Fruit fly (Drosophila melanogaster) whole organism, pupa: ENCODE results near the gene CG14667.

Experiments
- CG10348 ChIP-seq: fragments of 200-800 bp; sonication (Bioruptor generic); IDR thresholded peaks from 2 replicates; pipeline ENCODE4 v1.3.6; 2022; ENCODE audit warnings: missing biosample characterization, missing genetic modification characterization
- CG12605 ChIP-seq: fragments of 200-800 bp; sonication (Bioruptor generic); IDR thresholded peaks from 2 replicates; pipeline ENCODE4 v1.3.6; 2022; ENCODE audit warnings: missing biosample characterization, missing genetic modification characterization
- CG13204 ChIP-seq: fragments of 200-800 bp; sonication (Bioruptor generic); optimal IDR thresholded peaks from 2 replicates; lab custom pipeline; 2018; ENCODE audit warnings: missing biosample characterization, mild to moderate bottlenecking, missing genetic modification characterization, moderate library complexity
- CG14655 ChIP-seq: fragments of 200-800 bp; sonication (Bioruptor generic); optimal IDR thresholded peaks from 3 replicates; lab custom pipeline; 2017; ENCODE audit warnings: mild to moderate bottlenecking, missing biosample characterization, missing genetic modification reagents, missing genetic modification characterization
- CG15710 ChIP-seq: fragments of 200-800 bp; sonication (Bioruptor generic); optimal IDR thresholded peaks from 2 replicates; lab custom pipeline; 2018; ENCODE audit warnings: missing biosample characterization, mild to moderate bottlenecking, missing genetic modification characterization, moderate library complexity
- CG17806 ChIP-seq: fragments of 200-800 bp; sonication (Bioruptor generic); optimal IDR thresholded peaks from 2 replicates; lab custom pipeline; 2018; ENCODE audit warnings: missing biosample characterization, mild to moderate bottlenecking, missing genetic modification characterization, moderate library complexity
- CG32121 ChIP-seq: fragments of 200-800 bp; sonication (Bioruptor generic); IDR thresholded peaks from 2 replicates; pipeline ENCODE4 v1.3.6; 2022; ENCODE audit warnings: missing biosample characterization, missing genetic modification characterization
- CG34367 ChIP-seq: fragments of 200-800 bp; sonication (Bioruptor generic); optimal IDR thresholded peaks from 2 replicates; lab custom pipeline; 2018; ENCODE audit warnings: missing biosample characterization, mild to moderate bottlenecking, missing genetic modification characterization
- CG4496 ChIP-seq: fragments of 200-800 bp; sonication (Bioruptor generic); IDR thresholded peaks from 3 replicates; pipeline ENCODE4 v1.3.6; 2022; ENCODE audit warnings: missing biosample characterization, missing genetic modification characterization
- CG8159 ChIP-seq: fragments of 200-800 bp; sonication (Bioruptor generic); optimal IDR thresholded peaks from 3 replicates; lab custom pipeline; 2018; ENCODE audit warnings: missing biosample characterization, mild to moderate bottlenecking, missing genetic modification characterization, moderate library complexity
- CG8301 ChIP-seq: fragments of 200-800 bp; sonication (Bioruptor generic); optimal IDR thresholded peaks from 2 replicates; lab custom pipeline; 2018; ENCODE audit warnings: missing biosample characterization, mild to moderate bottlenecking, missing genetic modification characterization
- CG9948 ChIP-seq: fragments of 200-800 bp; sonication (Bioruptor generic); optimal IDR thresholded peaks from 2 replicates; lab custom pipeline; 2018; ENCODE audit warnings: missing biosample characterization, mild to moderate bottlenecking, missing genetic modification characterization, moderate library complexity
- D1 ChIP-seq: fragments of 200-800 bp; sonication (Bioruptor generic); optimal IDR thresholded peaks from 2 replicates; lab custom pipeline; 2018; ENCODE audit warnings: missing biosample characterization, mild to moderate bottlenecking, missing genetic modification characterization, moderate library complexity
- EcR ChIP-seq: fragments of 200-800 bp; sonication (Bioruptor generic); optimal IDR thresholded peaks from 3 replicates; lab custom pipeline; 2019; ENCODE audit warnings: missing biosample characterization, missing genetic modification characterization, mild to moderate bottlenecking, moderate library complexity, missing genetic modification reagents
- Ets98B ChIP-seq: fragments of 200-800 bp; sonication (Bioruptor generic); IDR thresholded peaks from 2 replicates; pipeline ENCODE4 v1.3.6; 2022; ENCODE audit warnings: missing biosample characterization, missing genetic modification characterization
- Pif1A ChIP-seq: fragments of 200-800 bp; sonication (Bioruptor generic); optimal IDR thresholded peaks from 3 replicates; lab custom pipeline; 2016; ENCODE audit warnings: missing biosample characterization, missing genetic modification characterization
- Pif1B ChIP-seq: fragments of 200-800 bp; sonication (Bioruptor generic); optimal IDR thresholded peaks from 3 replicates; lab custom pipeline; 2016; ENCODE audit warnings: missing biosample characterization, missing genetic modification characterization
- Snoo ChIP-seq: fragments of 200-800 bp; sonication (Bioruptor generic); optimal IDR thresholded peaks from 3 replicates; lab custom pipeline; 2017; ENCODE audit warnings: missing biosample characterization, mild to moderate bottlenecking, missing genetic modification characterization, inconsistent platforms
- fd96Ca ChIP-seq: fragments of 200-800 bp; sonication (Bioruptor generic); IDR thresholded peaks from 3 replicates; pipeline ENCODE4 v1.3.6; 2022; ENCODE audit warnings: missing biosample characterization, missing genetic modification characterization
- gl ChIP-seq: fragments of 200-800 bp; sonication (Bioruptor generic); optimal IDR thresholded peaks from 2 replicates; lab custom pipeline; 2018; ENCODE audit warnings: missing biosample characterization, mild to moderate bottlenecking, missing genetic modification characterization
- rn ChIP-seq: fragments of 200-800 bp; sonication (Bioruptor generic); IDR thresholded peaks from 2 replicates; pipeline ENCODE4 v1.3.6; 2022; ENCODE audit warnings: missing biosample characterization, missing genetic modification characterization

Gene CG14667

DNA sequence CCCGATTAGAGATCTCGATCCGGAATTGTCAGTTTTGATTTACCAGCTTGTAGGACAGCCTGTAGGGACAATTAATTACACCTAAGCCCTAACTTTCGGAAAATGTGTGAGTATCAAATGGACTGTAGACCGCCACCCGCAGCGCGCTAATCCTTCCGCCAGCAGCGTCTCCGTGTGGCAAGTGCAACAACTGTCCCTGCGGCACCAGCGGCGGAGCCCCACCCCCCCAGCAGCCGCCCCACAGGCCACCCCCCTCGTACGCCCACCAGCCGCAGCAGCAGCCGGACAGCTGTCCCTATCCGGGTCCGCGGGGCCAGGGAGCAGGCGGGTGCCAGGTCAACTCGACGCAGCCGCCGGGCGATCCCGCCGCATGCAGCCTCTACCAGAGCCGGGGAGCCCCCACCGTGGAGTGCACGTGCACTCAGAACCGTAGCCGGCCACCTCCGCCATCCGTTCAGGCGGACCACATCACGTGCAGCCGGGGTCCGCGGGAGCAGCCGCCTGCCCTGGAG, 5.3 kb upstream of the CG14667 start, which contains the start of the genes CG31542 and CG34277:
Gene CG31542 (plus strand): TSS at position 51 of the 512 bp plus-strand sequence.
Gene CG34277 (plus strand): TSS at position 51 of the 512 bp plus-strand sequence.
- TF ChIP-seq CG32121 (GFP tag; lab: Robert Waterston, UW): no peak
- TF ChIP-seq D1 (tag; lab: Kevin White, UChicago): no peak
- no peak for TF ChIP-seq CG12605 (GFP tag; lab: Robert Waterston, UW)
- no peak for TF ChIP-seq CG14655 (GFP tag; lab: Kevin White, UChicago)

DNA sequence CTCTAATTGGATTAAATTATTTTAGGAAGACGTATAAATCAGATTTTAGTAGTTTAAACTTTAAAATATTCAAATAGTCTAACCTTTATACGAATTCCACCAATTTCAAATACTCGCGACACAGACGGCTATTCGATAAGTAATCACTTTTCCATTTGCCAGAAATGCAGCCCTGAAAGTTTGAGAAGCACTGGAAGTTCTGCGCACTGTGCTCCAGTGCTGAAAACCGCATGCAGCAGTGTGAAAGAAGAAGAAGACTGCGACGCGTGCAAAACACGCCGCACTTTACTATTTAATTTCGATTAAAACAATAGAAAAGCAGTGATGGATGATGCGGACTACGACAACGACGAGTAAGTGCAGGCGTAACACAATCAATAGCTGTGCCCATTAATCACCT, 3.3 kb upstream of the CG14667 start, which contains the start of gene Polr2F:
Gene Polr2F (plus strand): TSS at position 233 of the 400 bp plus-strand sequence.
- TF ChIP-seq D1 (tag; lab: Kevin White, UChicago) (no peak), fd96Ca (GFP tag; lab: Robert Waterston, UW) (peak; percentile 36; the same call in 1 of the 3 replicates), CG12605 (GFP tag; lab: Robert Waterston, UW) (no peak), CG13204 (GFP tag; lab: Kevin White, UChicago) (no peak), CG15710 (tag; lab: Kevin White, UChicago) (peak; percentile 54), CG34367 (tag; lab: Kevin White, UChicago) (peak; percentile 1), CG17806 (tag; lab: Kevin White, UChicago) (peak; percentile 40), CG4496 (peak; percentile 81), CG9948 (tag; lab: Kevin White, UChicago) (peak; percentile 17), CG10348 (GFP tag; lab: Robert Waterston, UW) (0 out of 2 replicates have a peak, but pooled peaks have one; percentile 10), CG14655 (GFP tag; lab: Kevin White, UChicago) (no peak), EcR (no peak), CG8159 (tag; lab: Kevin White, UChicago) (no peak), Pif1A (GFP tag; lab: Kevin White, UChicago) (no peak), Pif1B (no peak), CG32121 (GFP tag; lab: Robert Waterston, UW) (peak; percentile 45; the same call in 1 of the 2 replicates), Snoo (tag; lab: Kevin White, UChicago) (peak; percentile 60), rn (peak; percentile 33; the same call in 1 of the 2 replicates), gl (tag; lab: Kevin White, UChicago) (no peak), CG8301 (tag; lab: Kevin White, UChicago) (no peak), Ets98B (GFP tag; lab: Robert Waterston, UW) (peak; percentile 66)

DNA sequence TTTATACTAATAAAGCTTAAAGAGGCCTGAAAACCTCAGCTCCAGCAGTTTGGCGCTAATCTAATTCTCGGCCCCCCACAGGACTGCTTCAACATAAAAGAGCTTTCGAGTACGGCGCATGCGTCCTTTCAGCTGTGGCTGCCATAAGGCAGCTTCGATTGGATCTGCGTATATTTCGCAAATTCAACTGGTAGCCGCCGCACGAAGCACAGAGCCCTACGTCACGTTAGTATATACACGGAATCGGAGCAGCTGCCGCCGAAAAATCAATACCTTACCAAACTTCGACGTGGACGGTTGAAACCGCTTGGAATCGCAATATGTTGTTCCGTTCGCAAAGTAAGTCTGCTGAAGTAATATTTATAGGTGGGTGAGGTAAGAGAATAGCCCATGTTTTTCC, 1.8 kb downstream of the CG14667 start, which contains the start of gene 7B2:
Gene 7B2 (plus strand): TSS at position 169 of the 400 bp plus-strand sequence.
- TF ChIP-seq gl (tag; lab: Kevin White, UChicago): no peak
- TF ChIP-seq D1 (tag; lab: Kevin White, UChicago): no peak
- no peak for TF ChIP-seq CG10348 (GFP tag; lab: Robert Waterston, UW)
- no peak for TF ChIP-seq Pif1A (GFP tag; lab: Kevin White, UChicago)
- no peak for TF ChIP-seq CG15710 (tag; lab: Kevin White, UChicago)
- TF ChIP-seq Pif1B: no peak
- TF ChIP-seq CG32121 (GFP tag; lab: Robert Waterston, UW): no peak
- no peak for TF ChIP-seq fd96Ca (GFP tag; lab: Robert Waterston, UW)
- TF ChIP-seq CG13204 (GFP tag; lab: Kevin White, UChicago): no peak
- no peak for TF ChIP-seq EcR
- no peak for TF ChIP-seq CG12605 (GFP tag; lab: Robert Waterston, UW)
- no peak for TF ChIP-seq Snoo (tag; lab: Kevin White, UChicago)
- no peak for TF ChIP-seq CG34367 (tag; lab: Kevin White, UChicago)
- no peak for TF ChIP-seq CG8301 (tag; lab: Kevin White, UChicago)

DNA sequence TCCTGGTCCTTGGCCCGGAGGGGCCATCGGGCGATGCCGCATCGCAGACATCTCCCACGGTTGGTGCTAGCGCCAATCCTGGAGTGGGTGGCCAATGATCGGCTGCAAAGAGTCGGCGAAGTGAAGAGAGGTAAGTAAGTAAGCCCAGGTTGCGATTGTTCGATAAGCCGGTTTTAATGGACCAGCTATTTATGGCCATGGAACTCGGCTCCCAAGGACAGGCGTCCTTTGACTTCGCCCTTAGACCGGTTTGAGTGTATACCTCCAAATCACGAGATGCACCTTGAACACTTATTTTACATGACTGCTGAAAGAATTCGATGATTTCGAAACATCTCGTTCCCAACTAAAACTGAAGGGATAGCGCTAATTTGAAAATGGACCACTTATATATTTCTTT, 10.9 kb downstream of the CG14667 start:
- TF ChIP-seq Snoo (tag; lab: Kevin White, UChicago) (no peak), EcR (peak; percentile 98), Pif1A (GFP tag; lab: Kevin White, UChicago) (no peak), CG15710 (tag; lab: Kevin White, UChicago) (no peak), CG10348 (GFP tag; lab: Robert Waterston, UW) (no peak), CG17806 (tag; lab: Kevin White, UChicago) (peak; percentile 13), gl (tag; lab: Kevin White, UChicago) (peak; percentile 19)
- TF ChIP-seq, all 21 proteins: peak for 3

DNA sequence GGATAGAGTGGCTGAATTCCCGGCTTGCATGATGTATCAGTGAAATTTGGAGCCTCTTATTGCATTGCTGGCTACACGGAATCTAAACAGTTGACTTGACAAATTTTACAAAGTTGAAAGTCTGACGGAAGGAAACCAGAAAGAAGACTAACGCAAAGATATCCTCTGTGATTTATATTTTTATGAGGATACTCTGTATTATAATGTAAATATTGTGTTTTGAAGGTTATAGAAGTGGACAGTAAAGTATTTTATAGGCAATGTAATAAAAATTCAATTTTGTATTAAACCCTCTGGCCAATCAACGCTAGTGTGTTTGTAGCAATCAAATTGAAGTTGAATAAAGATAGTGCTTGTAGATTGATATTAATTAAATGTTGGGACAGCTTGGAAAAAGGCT, 12.7 kb downstream of the CG14667 start, which contains the start of gene CG14668:
Gene CG14668 (minus strand): TSS at position 101 of the 400 bp plus-strand sequence.
- no peak for TF ChIP-seq CG14655 (GFP tag; lab: Kevin White, UChicago)
- no peak for TF ChIP-seq CG4496
- TF ChIP-seq CG15710 (tag; lab: Kevin White, UChicago): no peak
- no peak for TF ChIP-seq CG8301 (tag; lab: Kevin White, UChicago)
- no peak for TF ChIP-seq D1 (tag; lab: Kevin White, UChicago)
- no peak for TF ChIP-seq EcR
- no peak for TF ChIP-seq Pif1A (GFP tag; lab: Kevin White, UChicago)
- no peak for TF ChIP-seq gl (tag; lab: Kevin White, UChicago)
- no peak for TF ChIP-seq CG17806 (tag; lab: Kevin White, UChicago)
- TF ChIP-seq CG13204 (GFP tag; lab: Kevin White, UChicago): no peak
- TF ChIP-seq rn: no peak
- no peak for TF ChIP-seq CG10348 (GFP tag; lab: Robert Waterston, UW)

DNA sequence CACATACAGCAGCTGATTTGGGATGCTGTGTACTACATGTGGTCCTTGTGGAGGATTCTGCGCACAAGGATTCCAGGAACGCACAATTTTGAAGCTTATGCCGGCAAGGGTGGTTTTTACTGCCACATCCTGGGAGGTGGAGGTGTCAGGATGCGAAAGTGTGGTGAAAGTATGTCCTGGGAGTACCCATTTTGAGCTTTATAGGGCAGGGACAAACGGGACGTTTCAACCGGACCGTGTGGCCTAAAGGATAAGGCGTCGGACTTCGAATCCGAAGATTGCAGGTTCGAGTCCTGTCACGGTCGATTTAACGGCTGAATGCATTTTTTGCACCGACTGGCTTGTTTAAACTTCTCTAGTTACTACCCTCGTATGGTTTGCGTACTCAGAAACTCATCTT, 13.2 kb downstream of the CG14667 start:
- no peak for TF ChIP-seq CG15710 (tag; lab: Kevin White, UChicago)
- TF ChIP-seq gl (tag; lab: Kevin White, UChicago): no peak
- TF ChIP-seq CG12605 (GFP tag; lab: Robert Waterston, UW): no peak
- no peak for TF ChIP-seq CG14655 (GFP tag; lab: Kevin White, UChicago)
- TF ChIP-seq EcR: no peak
- TF ChIP-seq D1 (tag; lab: Kevin White, UChicago): no peak
- TF ChIP-seq rn: no peak
- TF ChIP-seq Ets98B (GFP tag; lab: Robert Waterston, UW): no peak
- TF ChIP-seq CG9948 (tag; lab: Kevin White, UChicago): no peak
- no peak for TF ChIP-seq CG8159 (tag; lab: Kevin White, UChicago)
- no peak for TF ChIP-seq fd96Ca (GFP tag; lab: Robert Waterston, UW)
- no peak for TF ChIP-seq Snoo (tag; lab: Kevin White, UChicago)
- no peak for TF ChIP-seq Pif1A (GFP tag; lab: Kevin White, UChicago)
- TF ChIP-seq CG32121 (GFP tag; lab: Robert Waterston, UW): no peak
- TF ChIP-seq CG8301 (tag; lab: Kevin White, UChicago): no peak
